Worm (Caenorhabditis elegans) whole organism, early embryonic: ENCODE data around the gene npp-24.

Source experiments
- B0310.2 ChIP-seq: sonication (generic microtip); optimal IDR thresholded peaks from 2 replicates; lab custom pipeline; 2016; ENCODE audit warnings: mild to moderate bottlenecking, missing genetic modification characterization, missing compliant biosample characterization
- F13C5.2 ChIP-seq: sonication (generic microtip); optimal IDR thresholded peaks from 2 replicates; lab custom pipeline; 2017; ENCODE audit warnings: mild to moderate bottlenecking, missing genetic modification characterization, inconsistent platforms, missing compliant biosample characterization
- aly-1 ChIP-seq: sonication (generic microtip); optimal IDR thresholded peaks from 2 replicates; lab custom pipeline; 2016; ENCODE audit warnings: missing genetic modification characterization, missing compliant biosample characterization
- ama-1 ChIP-seq: fragments of 150-350 bp; optimal IDR thresholded peaks from 2 replicates; lab custom pipeline; 2014
- ceh-13 ChIP-seq: fragments of 200-800 bp; sonication (Bioruptor generic); optimal IDR thresholded peaks from 2 replicates; lab custom pipeline; 2018; ENCODE audit warnings: mild to moderate bottlenecking, missing genetic modification characterization, missing compliant biosample characterization
- ceh-36 ChIP-seq: sonication (generic microtip); optimal IDR thresholded peaks from 2 replicates; lab custom pipeline; 2016; ENCODE audit warnings: missing genetic modification characterization, inconsistent platforms, missing compliant biosample characterization
- ets-7 ChIP-seq: sonication (generic microtip); optimal IDR thresholded peaks from 2 replicates; lab custom pipeline; 2016; ENCODE audit warnings: missing genotype, missing genetic modification characterization, missing compliant biosample characterization
- flt-1 ChIP-seq: fragments of 200-800 bp; sonication (Bioruptor generic); IDR thresholded peaks from 2 replicates; pipeline ENCODE4 v1.3.6; 2022; ENCODE audit warnings: missing genetic modification characterization, missing compliant biosample characterization
- hmbx-1 ChIP-seq: sonication (generic microtip); optimal IDR thresholded peaks from 2 replicates; lab custom pipeline; 2016; ENCODE audit warnings: mild to moderate bottlenecking, missing genetic modification characterization, missing compliant biosample characterization
- hmg-4 ChIP-seq: fragments of 200-800 bp; sonication (Bioruptor generic); optimal IDR thresholded peaks from 2 replicates; lab custom pipeline; 2018; ENCODE audit warnings: mild to moderate bottlenecking, missing genetic modification characterization, missing compliant biosample characterization
- hnd-1 ChIP-seq: sonication (generic microtip); optimal IDR thresholded peaks from 2 replicates; lab custom pipeline; 2016; ENCODE audit warnings: missing genetic modification characterization, missing compliant biosample characterization
- pes-1 ChIP-seq: fragments of 200-800 bp; sonication (Bioruptor generic); IDR thresholded peaks from 2 replicates; pipeline ENCODE4 v1.3.6; 2022; ENCODE audit warnings: missing genetic modification reagents, missing genetic modification characterization, missing compliant biosample characterization
- scrt-1 ChIP-seq: fragments of 200-800 bp; sonication (Bioruptor generic); IDR thresholded peaks from 2 replicates; pipeline ENCODE4 v1.3.6; 2022; ENCODE audit warnings: missing genetic modification characterization, missing compliant biosample characterization
- sea-1 ChIP-seq: fragments of 200-800 bp; sonication (Bioruptor generic); conservative IDR thresholded peaks from 2 replicates; pipeline ENCODE4 v1.3.6; 2022; ENCODE audit warnings: missing genetic modification characterization, missing compliant biosample characterization
- tbx-11 ChIP-seq: fragments of 200-800 bp; sonication (Bioruptor generic); IDR thresholded peaks from 2 replicates; pipeline ENCODE4 v1.3.6; 2022; ENCODE audit warnings: missing genetic modification characterization, missing compliant biosample characterization
- tbx-37 ChIP-seq: fragments of 200-800 bp; sonication (Bioruptor generic); conservative IDR thresholded peaks from 2 replicates; pipeline ENCODE4 v1.3.6; 2022; ENCODE audit warnings: missing genetic modification reagents, missing genetic modification characterization, missing compliant biosample characterization
- tra-4 ChIP-seq: sonication (generic microtip); optimal IDR thresholded peaks from 2 replicates; lab custom pipeline; 2017; ENCODE audit warnings: missing genetic modification characterization, missing compliant biosample characterization

The npp-24 gene

DNA sequence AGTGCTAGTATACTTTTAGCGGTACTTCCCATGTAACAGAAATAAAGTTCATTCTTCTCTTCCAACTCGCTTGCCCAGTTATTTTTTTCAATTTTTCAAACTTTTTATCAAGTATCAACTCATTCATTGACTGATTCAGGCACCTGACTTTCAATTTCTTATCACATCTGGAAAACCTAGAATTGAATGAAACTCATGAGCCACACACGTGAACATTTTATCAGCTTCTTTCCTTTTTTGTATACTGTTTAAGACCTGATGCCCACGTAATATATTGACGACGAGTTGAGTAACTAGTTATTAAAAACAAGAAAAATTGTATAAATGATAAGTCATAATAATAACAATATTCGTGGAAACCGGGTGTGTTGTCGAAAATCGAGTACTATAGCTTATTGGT lies 47.9 kb downstream of the npp-24 start:
- TF ChIP-seq ama-1 (lab: Kevin White, UChicago) (no peak), ets-7 (tag; lab: Kevin White, UChicago) (no peak), tbx-11 (GFP tag; lab: Robert Waterston, UW) (no peak), ceh-36 (tag; lab: Kevin White, UChicago) (no peak), hmbx-1 (tag; lab: Kevin White, UChicago) (no peak), flt-1 (no peak), tbx-37 (GFP tag; lab: Robert Waterston, UW) (no peak), sea-1 (GFP tag; lab: Robert Waterston, UW) (no peak), F13C5.2 (no peak), pes-1 (no peak), B0310.2 (tag; lab: Kevin White, UChicago) (no peak), hmg-4 (GFP tag; lab: Kevin White, UChicago) (no peak), ceh-13 (no peak), hnd-1 (tag; lab: Kevin White, UChicago) (no peak), scrt-1 (GFP tag; lab: Robert Waterston, UW) (no peak), aly-1 (tag; lab: Kevin White, UChicago) (no peak), tra-4 (tag; lab: Kevin White, UChicago) (no peak)

DNA sequence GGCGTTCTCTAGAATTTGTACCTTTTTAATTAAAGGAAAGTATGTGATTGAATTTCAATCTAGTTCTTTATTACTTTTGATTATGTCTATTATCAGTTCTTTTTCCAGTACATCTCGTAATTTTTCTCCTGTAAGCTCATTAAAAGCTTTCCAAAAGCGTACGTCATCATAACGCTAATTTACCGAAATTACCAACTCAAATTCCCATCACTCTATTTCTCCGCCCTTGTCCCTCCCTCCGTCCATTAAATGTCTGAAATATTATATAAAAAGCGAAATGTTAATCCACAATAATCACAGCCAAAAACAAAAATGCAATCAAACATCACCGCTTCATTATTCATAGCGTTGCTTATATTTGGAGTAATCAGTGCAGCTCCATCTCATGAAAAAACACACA lies 48.6 kb downstream of the npp-24 start, which contains the start of gene ins-12:
TSS of gene ins-12 (plus strand) at position 301 of the 400 bp plus-strand sequence.
- TF ChIP-seq hmg-4 (GFP tag; lab: Kevin White, UChicago) (no peak), tra-4 (tag; lab: Kevin White, UChicago) (no peak), hmbx-1 (tag; lab: Kevin White, UChicago) (no peak), ama-1 (lab: Kevin White, UChicago) (no peak)

DNA sequence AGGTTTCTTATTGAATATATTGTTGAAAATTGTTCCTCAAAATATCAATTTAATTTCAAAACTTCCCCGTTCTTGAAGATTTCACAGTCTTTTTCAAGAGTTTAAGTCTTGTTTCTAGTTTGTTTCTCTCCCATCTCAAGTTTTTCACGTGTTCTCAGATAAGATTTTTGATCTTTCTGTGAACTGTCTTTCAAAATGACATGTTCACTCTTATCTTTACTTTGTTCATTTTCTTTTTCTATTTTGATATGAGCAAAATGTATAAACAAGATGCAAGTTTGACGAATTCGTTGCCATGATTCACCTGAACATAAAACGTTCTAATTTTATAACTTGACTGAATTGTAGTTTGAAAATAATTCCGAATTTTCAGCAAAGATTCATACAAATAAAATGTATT lies 49.1 kb downstream of the npp-24 start:
- TF ChIP-seq hnd-1 (tag; lab: Kevin White, UChicago), result no peak
- no peak for TF ChIP-seq hmbx-1 (tag; lab: Kevin White, UChicago)
- no peak for TF ChIP-seq aly-1 (tag; lab: Kevin White, UChicago)
- no peak for TF ChIP-seq B0310.2 (tag; lab: Kevin White, UChicago)
- TF ChIP-seq flt-1, result no peak
- TF ChIP-seq tbx-37 (GFP tag; lab: Robert Waterston, UW), result no peak
- no peak for TF ChIP-seq scrt-1 (GFP tag; lab: Robert Waterston, UW)
- TF ChIP-seq ama-1 (lab: Kevin White, UChicago), result no peak
- no peak for TF ChIP-seq tra-4 (tag; lab: Kevin White, UChicago)
- TF ChIP-seq hmg-4 (GFP tag; lab: Kevin White, UChicago), result no peak
- TF ChIP-seq ets-7 (tag; lab: Kevin White, UChicago), result no peak
- no peak for TF ChIP-seq sea-1 (GFP tag; lab: Robert Waterston, UW)
- no peak for TF ChIP-seq tbx-11 (GFP tag; lab: Robert Waterston, UW)

DNA sequence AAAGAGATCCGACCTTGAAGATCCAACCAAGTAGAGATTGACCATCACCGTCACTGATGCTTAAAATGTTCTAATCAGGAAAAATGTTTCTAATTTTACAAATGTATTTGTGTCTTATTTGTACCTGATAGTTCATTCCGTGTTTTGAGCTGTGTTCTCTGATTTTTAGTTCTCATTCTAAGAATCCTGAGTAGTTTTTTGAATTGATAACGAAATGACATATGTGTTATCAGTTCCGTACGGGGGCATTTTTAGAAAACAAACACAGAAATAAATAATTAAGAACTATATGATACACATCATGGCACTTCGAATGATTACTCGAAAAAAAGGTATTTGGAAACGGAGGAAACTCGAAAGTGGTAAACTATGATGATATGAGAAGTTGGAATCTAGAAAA lies 49.9 kb downstream of the npp-24 start:
- no peak for TF ChIP-seq aly-1 (tag; lab: Kevin White, UChicago)
- no peak for TF ChIP-seq hnd-1 (tag; lab: Kevin White, UChicago)
- TF ChIP-seq ama-1 (lab: Kevin White, UChicago), result no peak
- no peak for TF ChIP-seq ceh-13
- no peak for TF ChIP-seq tbx-11 (GFP tag; lab: Robert Waterston, UW)
- TF ChIP-seq sea-1 (GFP tag; lab: Robert Waterston, UW), result no peak
- no peak for TF ChIP-seq ceh-36 (tag; lab: Kevin White, UChicago)
- TF ChIP-seq hmg-4 (GFP tag; lab: Kevin White, UChicago), result no peak
- TF ChIP-seq pes-1, result no peak
- TF ChIP-seq tra-4 (tag; lab: Kevin White, UChicago), result no peak

DNA sequence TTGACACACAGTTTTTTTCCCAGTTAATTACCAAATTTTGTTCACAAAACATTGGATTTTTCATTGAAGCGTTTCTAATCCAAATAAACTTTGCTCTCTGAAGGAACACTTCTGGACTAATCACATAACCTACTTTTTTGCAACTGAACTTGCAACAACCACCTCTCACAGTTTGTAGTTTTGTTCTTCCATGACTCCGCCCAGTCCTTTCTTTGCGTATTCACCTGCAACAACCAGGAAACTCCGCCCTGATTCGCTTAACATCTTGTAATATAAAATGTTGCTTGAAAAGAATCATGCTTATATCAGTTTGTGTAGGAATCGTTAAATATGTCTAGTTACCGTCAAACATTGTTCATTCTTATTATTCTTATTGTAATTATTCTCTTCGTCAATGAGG lies 50.8 kb downstream of the npp-24 start, which contains the start of gene ins-11:
TSS of gene ins-11 (plus strand) at position 301 of the 400 bp plus-strand sequence.
- no peak for TF ChIP-seq F13C5.2
- no peak for TF ChIP-seq tbx-11 (GFP tag; lab: Robert Waterston, UW)
- TF ChIP-seq tbx-37 (GFP tag; lab: Robert Waterston, UW), result no peak
- TF ChIP-seq tra-4 (tag; lab: Kevin White, UChicago), result no peak
- no peak for TF ChIP-seq flt-1
- TF ChIP-seq hmbx-1 (tag; lab: Kevin White, UChicago), result no peak
- no peak for TF ChIP-seq aly-1 (tag; lab: Kevin White, UChicago)
- no peak for TF ChIP-seq ceh-36 (tag; lab: Kevin White, UChicago)
- TF ChIP-seq ama-1 (lab: Kevin White, UChicago), result no peak
- TF ChIP-seq hmg-4 (GFP tag; lab: Kevin White, UChicago), result no peak
- TF ChIP-seq pes-1, result no peak
- TF ChIP-seq sea-1 (GFP tag; lab: Robert Waterston, UW), result no peak
- no peak for TF ChIP-seq B0310.2 (tag; lab: Kevin White, UChicago)
- no peak for TF ChIP-seq scrt-1 (GFP tag; lab: Robert Waterston, UW)
- TF ChIP-seq hnd-1 (tag; lab: Kevin White, UChicago), result no peak
- no peak for TF ChIP-seq ceh-13
- no peak for TF ChIP-seq ets-7 (tag; lab: Kevin White, UChicago)

DNA sequence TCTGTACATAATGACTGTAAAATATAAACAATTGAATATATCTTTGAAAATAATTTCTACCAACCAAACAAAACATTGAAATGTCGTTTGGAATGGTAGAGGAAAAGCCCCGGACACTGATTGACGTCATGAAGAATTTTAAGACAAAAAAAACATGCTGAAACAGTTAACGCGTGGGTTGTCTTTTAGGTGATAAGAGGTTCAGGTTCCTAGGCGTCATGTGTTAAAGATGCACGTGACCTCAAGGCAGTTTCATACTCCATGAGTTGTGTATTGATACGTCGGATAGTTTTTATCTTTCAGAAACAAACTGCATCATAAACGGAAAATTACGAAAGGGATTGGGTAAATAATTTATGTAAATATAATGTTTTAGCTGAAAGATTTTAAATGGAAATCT lies 51.5 kb downstream of the npp-24 start:
- TF ChIP-seq B0310.2 (tag; lab: Kevin White, UChicago) (no peak), flt-1 (no peak), ets-7 (tag; lab: Kevin White, UChicago) (no peak), scrt-1 (GFP tag; lab: Robert Waterston, UW) (no peak), pes-1 (no peak), tbx-37 (GFP tag; lab: Robert Waterston, UW) (no peak)
